Worm (Caenorhabditis elegans) whole organism, L1 larva: ENCODE measurements around the gene pals-26.

ENCODE experiments used
- C34B4.2 ChIP-seq: sonication (generic microtip); optimal IDR thresholded peaks from 2 replicates; lab custom pipeline; 2017; ENCODE audit warnings: mild to moderate bottlenecking, missing genetic modification characterization, missing compliant biosample characterization
- Y116A8C.19 ChIP-seq: sonication (generic microtip); optimal IDR thresholded peaks from 2 replicates; lab custom pipeline; 2016; ENCODE audit warnings: missing compliant biosample characterization, missing genetic modification characterization, borderline replicate concordance
- aha-1 ChIP-seq: fragments of 150-350 bp; optimal IDR thresholded peaks from 2 replicates; lab custom pipeline; 2014; ENCODE audit warnings: missing biosample characterization, missing genetic modification characterization
- alr-1 ChIP-seq: fragments of 200-800 bp; sonication (Bioruptor generic); optimal IDR thresholded peaks from 2 replicates; lab custom pipeline; 2018; ENCODE audit warnings: borderline replicate concordance, mild to moderate bottlenecking, missing genetic modification characterization, missing compliant biosample characterization
- ama-1 ChIP-seq: fragments of 150-350 bp; optimal IDR thresholded peaks from 2 replicates; lab custom pipeline; 2014
- ceh-8 ChIP-seq: fragments of 200-800 bp; sonication (Bioruptor generic); optimal IDR thresholded peaks from 2 replicates; lab custom pipeline; 2018; ENCODE audit warnings: mild to moderate bottlenecking, missing genetic modification characterization, moderate library complexity, missing compliant biosample characterization
- ceh-88 ChIP-seq: fragments of 200-800 bp; sonication (Bioruptor generic); IDR thresholded peaks from 2 replicates; pipeline ENCODE4 v1.3.6; 2022; ENCODE audit warnings: missing genetic modification characterization, missing compliant biosample characterization
- ces-1 ChIP-seq: fragments of 150-350 bp; optimal IDR thresholded peaks from 2 replicates; lab custom pipeline; 2014; ENCODE audit warnings: missing biosample characterization, missing genetic modification reagents, missing genetic modification characterization
- dpl-1 ChIP-seq, 3 experiments: fragments of 150-350 bp in 2 of 3; sonication (generic microtip) in 1 of 3; optimal IDR thresholded peaks; 2 replicates each; lab custom pipeline; 2014 to 2017; ENCODE audit warnings: missing biosample characterization in 3 of 3, missing genetic modification characterization in 3 of 3, missing genetic modification reagents in 3 of 3
- dsc-1 ChIP-seq: sonication (generic microtip); optimal IDR thresholded peaks from 2 replicates; lab custom pipeline; 2016; ENCODE audit warnings: mild to moderate bottlenecking, missing genetic modification characterization, missing compliant biosample characterization
- efl-1 ChIP-seq, 4 experiments: fragments of 150-350 bp; optimal IDR thresholded peaks in 3 of 4; peaks in 1 of 4; 1 replicate in 1 of 4; 2 replicates in 3 of 4; lab custom pipeline; 2014; ENCODE audit warnings: missing biosample characterization in 2 of 4, missing genetic modification characterization in 2 of 4, missing genetic modification reagents in 2 of 4
- egl-27 ChIP-seq, 2 experiments: fragments of 150-350 bp in 1 of 2; sonication (generic microtip); optimal IDR thresholded peaks; 3 replicates each; lab custom pipeline; 2017 to 2018; ENCODE audit warnings: missing biosample characterization in 2 of 2, missing genetic modification characterization in 2 of 2, missing genetic modification reagents in 2 of 2
- elt-2 ChIP-seq: sonication (generic microtip); optimal IDR thresholded peaks from 2 replicates; lab custom pipeline; 2016; ENCODE audit warnings: missing genetic modification characterization, mild to moderate bottlenecking, inconsistent platforms, missing compliant biosample characterization, missing genetic modification reagents
- ets-5 ChIP-seq: fragments of 200-800 bp; sonication (Bioruptor generic); IDR thresholded peaks from 2 replicates; pipeline ENCODE4 v1.3.6; 2022; ENCODE audit warnings: missing genetic modification characterization, missing compliant biosample characterization
- fkh-8 ChIP-seq: sonication (generic microtip); optimal IDR thresholded peaks from 2 replicates; lab custom pipeline; 2016; ENCODE audit warnings: mild to moderate bottlenecking, missing genetic modification characterization, missing compliant biosample characterization
- fos-1 ChIP-seq: fragments of 150-350 bp; optimal IDR thresholded peaks from 2 replicates; lab custom pipeline; 2014; ENCODE audit warnings: missing biosample characterization, missing genetic modification characterization
- hpl-2 ChIP-seq: fragments of 150-350 bp; optimal IDR thresholded peaks from 2 replicates; lab custom pipeline; 2014; ENCODE audit warnings: missing biosample characterization, missing genetic modification reagents, missing genetic modification characterization
- isw-1 ChIP-seq: fragments of 200-800 bp; sonication (Bioruptor generic); IDR thresholded peaks from 2 replicates; pipeline ENCODE4 v1.3.6; 2022; ENCODE audit warnings: missing genetic modification characterization, missing compliant biosample characterization
- jun-1 ChIP-seq: fragments of 150-350 bp; optimal IDR thresholded peaks from 2 replicates; lab custom pipeline; 2014; ENCODE audit warnings: missing biosample characterization, missing genetic modification reagents, missing genetic modification characterization
- lin-13 ChIP-seq: fragments of 150-350 bp; optimal IDR thresholded peaks from 2 replicates; lab custom pipeline; 2014; ENCODE audit warnings: missing biosample characterization, missing genetic modification reagents, missing genetic modification characterization
- lin-15B ChIP-seq: fragments of 150-350 bp; sonication (generic microtip); optimal IDR thresholded peaks from 3 replicates; lab custom pipeline; 2014; ENCODE audit warnings: missing biosample characterization, missing genetic modification characterization
- lin-39 ChIP-seq: fragments of 150-350 bp; optimal IDR thresholded peaks from 2 replicates; lab custom pipeline; 2014; ENCODE audit warnings: missing biosample characterization, missing genetic modification reagents, missing genetic modification characterization
- mab-9 ChIP-seq: fragments of 200-800 bp; sonication (Bioruptor generic); IDR thresholded peaks from 2 replicates; pipeline ENCODE4 v1.3.6; 2022; ENCODE audit warnings: missing genetic modification reagents, missing genetic modification characterization, missing compliant biosample characterization
- mef-2 ChIP-seq: fragments of 150-350 bp; optimal IDR thresholded peaks from 2 replicates; lab custom pipeline; 2014; ENCODE audit warnings: missing biosample characterization, missing genetic modification characterization
- mep-1 ChIP-seq: fragments of 150-350 bp; optimal IDR thresholded peaks from 2 replicates; lab custom pipeline; 2014; ENCODE audit warnings: missing biosample characterization, missing genetic modification characterization
- nhr-11 ChIP-seq: fragments of 150-350 bp; optimal IDR thresholded peaks from 2 replicates; lab custom pipeline; 2014; ENCODE audit warnings: missing biosample characterization, missing genetic modification characterization
- nhr-19 ChIP-seq: fragments of 200-800 bp; sonication (Bioruptor generic); conservative IDR thresholded peaks from 2 replicates; pipeline ENCODE4 v1.3.6; 2022; ENCODE audit warnings: missing genetic modification characterization, missing compliant biosample characterization
- nhr-76 ChIP-seq: sonication (generic microtip); optimal IDR thresholded peaks from 2 replicates; lab custom pipeline; 2017; ENCODE audit warnings: missing biosample characterization, missing genetic modification characterization
- nhr-84 ChIP-seq: sonication (generic microtip); optimal IDR thresholded peaks from 2 replicates; lab custom pipeline; 2017; ENCODE audit warnings: missing biosample characterization, missing genetic modification characterization
- nhr-90 ChIP-seq: sonication (generic microtip); optimal IDR thresholded peaks from 2 replicates; lab custom pipeline; 2016; ENCODE audit warnings: mild to moderate bottlenecking, missing genetic modification characterization, missing compliant biosample characterization; ENCODE audit not compliant: poor library complexity
- pag-3 ChIP-seq: sonication (generic microtip); optimal IDR thresholded peaks from 2 replicates; lab custom pipeline; 2017; ENCODE audit warnings: missing genetic modification characterization, mild to moderate bottlenecking, missing compliant biosample characterization, antibody characterized with exemption, borderline replicate concordance; ENCODE audit not compliant: insufficient read depth
- pqm-1 ChIP-seq: sonication (generic microtip); optimal IDR thresholded peaks from 3 replicates; lab custom pipeline; 2017; ENCODE audit warnings: missing biosample characterization, missing genetic modification characterization
- rnt-1 ChIP-seq: sonication (generic microtip); optimal IDR thresholded peaks from 2 replicates; lab custom pipeline; 2016; ENCODE audit warnings: mild to moderate bottlenecking, missing genetic modification characterization, moderate library complexity, missing compliant biosample characterization
- snpc-4 ChIP-seq: fragments of 150-350 bp; optimal IDR thresholded peaks from 2 replicates; lab custom pipeline; 2014; ENCODE audit warnings: missing biosample characterization, missing genetic modification characterization
- sox-4 ChIP-seq: sonication (generic microtip); optimal IDR thresholded peaks from 2 replicates; lab custom pipeline; 2016; ENCODE audit warnings: missing genetic modification characterization, missing compliant biosample characterization
- sptf-1 ChIP-seq: fragments of 150-350 bp; optimal IDR thresholded peaks from 2 replicates; lab custom pipeline; 2014; ENCODE audit warnings: missing biosample characterization, missing genetic modification characterization
- sup-37 ChIP-seq: fragments of 200-800 bp; sonication (Bioruptor generic); optimal IDR thresholded peaks from 2 replicates; lab custom pipeline; 2018; ENCODE audit warnings: mild to moderate bottlenecking, missing genetic modification characterization, missing compliant biosample characterization
- swsn-7 ChIP-seq: sonication (generic microtip); optimal IDR thresholded peaks from 2 replicates; lab custom pipeline; 2016; ENCODE audit warnings: missing genetic modification characterization, missing compliant biosample characterization
- tlp-1 ChIP-seq: fragments of 150-350 bp; optimal IDR thresholded peaks from 2 replicates; lab custom pipeline; 2014; ENCODE audit warnings: missing biosample characterization, missing genetic modification characterization
- unc-30 ChIP-seq: sonication (generic microtip); optimal IDR thresholded peaks from 2 replicates; lab custom pipeline; 2017; ENCODE audit warnings: missing biosample characterization, missing genetic modification characterization
- unc-62 ChIP-seq: fragments of 150-350 bp; optimal IDR thresholded peaks from 2 replicates; lab custom pipeline; 2014; ENCODE audit warnings: missing biosample characterization, missing genetic modification reagents, missing genetic modification characterization
- unc-86 ChIP-seq: sonication (generic microtip); optimal IDR thresholded peaks from 2 replicates; lab custom pipeline; 2016; ENCODE audit warnings: missing genetic modification characterization, missing compliant biosample characterization
- zag-1 ChIP-seq: fragments of 150-350 bp; optimal IDR thresholded peaks from 2 replicates; lab custom pipeline; 2014; ENCODE audit warnings: missing biosample characterization, missing genetic modification characterization
- zip-4 ChIP-seq: fragments of 200-800 bp; sonication (Bioruptor generic); optimal IDR thresholded peaks from 2 replicates; lab custom pipeline; 2018; ENCODE audit warnings: mild to moderate bottlenecking, missing genetic modification characterization, moderate library complexity, missing compliant biosample characterization

Gene pals-26

ce11 chrIII:4404339-4404836, 29.4 kb downstream of the pals-26 start, which contains the start of the genes R07E5.17 and snfc-5 (continued):
- no peak for TF ChIP-seq egl-27 (tag; optimal IDR thresholded peaks at IDR 0.05; lab: Kevin White, UChicago)
- TF ChIP-seq fkh-8: peak; percentile 14
- no peak for TF ChIP-seq elt-2
- TF ChIP-seq alr-1 (tag; lab: Kevin White, UChicago): no peak
- no peak for TF ChIP-seq swsn-7 (tag; lab: Kevin White, UChicago)
- no peak for TF ChIP-seq unc-86 (tag; lab: Kevin White, UChicago)
- no peak for TF ChIP-seq nhr-90
- no peak for TF ChIP-seq zag-1
- no peak for TF ChIP-seq ets-5 (GFP tag; lab: Robert Waterston, UW)
- peak; percentile 59 for TF ChIP-seq mep-1 (tag; lab: Kevin White, UChicago)
- TF ChIP-seq jun-1 (tag; lab: Kevin White, UChicago): no peak
- peak; percentile 34 to 71 (median 52) for TF ChIP-seq dpl-1 (GFP tag; optimal IDR thresholded peaks at IDR 0.05; lab: Kevin White, UChicago)
- TF ChIP-seq C34B4.2 (tag; lab: Kevin White, UChicago): no peak
- no peak for TF ChIP-seq ceh-8
- no peak for TF ChIP-seq hpl-2
- no peak for TF ChIP-seq ces-1
- TF ChIP-seq mab-9: no peak
- no peak for TF ChIP-seq rnt-1 (tag; lab: Kevin White, UChicago)
- TF ChIP-seq snpc-4 (tag; lab: Kevin White, UChicago): peak; percentile 18
- no peak for TF ChIP-seq nhr-19 (GFP tag; lab: Robert Waterston, UW)
- peak; percentile 2 for TF ChIP-seq fos-1 (tag; lab: Kevin White, UChicago)
- TF ChIP-seq unc-30 (tag; lab: Kevin White, UChicago): no peak
- no peak for TF ChIP-seq mef-2 (tag; lab: Kevin White, UChicago)
- no peak for TF ChIP-seq pqm-1
- no peak for TF ChIP-seq lin-39 (tag; lab: Kevin White, UChicago)
- no peak for TF ChIP-seq lin-13 (GFP tag; lab: Kevin White, UChicago)
- TF ChIP-seq zip-4: no peak
- no peak for TF ChIP-seq aha-1
- no peak for TF ChIP-seq nhr-84 (tag; lab: Kevin White, UChicago)
- peak; percentile 54 for TF ChIP-seq lin-15B (tag; lab: Kevin White, UChicago)
- no peak for TF ChIP-seq nhr-76 (tag; lab: Kevin White, UChicago)

- TF ChIP-seq Y116A8C.19 (tag; lab: Kevin White, UChicago) (no peak), elt-2 (no peak), dpl-1 (GFP tag; optimal IDR thresholded peaks at IDR 0.05; lab: Kevin White, UChicago) (no peak), sox-4 (tag; lab: Kevin White, UChicago) (no peak), sup-37 (GFP tag; lab: Kevin White, UChicago) (no peak), nhr-11 (tag; lab: Kevin White, UChicago) (no peak), ama-1 (lab: Kevin White, UChicago) (no peak), pag-3 (tag; lab: Kevin White, UChicago) (no peak), nhr-19 (GFP tag; lab: Robert Waterston, UW) (no peak), zip-4 (no peak), dsc-1 (tag; lab: Kevin White, UChicago) (no peak), efl-1 (optimal IDR thresholded peaks at IDR 0.05; lab: Kevin White, UChicago) (no peak), efl-1 (GFP tag; optimal IDR thresholded peaks at IDR 0.05 in 1 of 2; lab: Kevin White, UChicago) (no peak)
Measured at ce11 chrIII:4405986-4406385, 31.0 kb downstream of the pals-26 start, which contains the start of gene rnp-4. rnp-4 (plus strand) TSS chrIII:4406286.

- TF ChIP-seq unc-62 (GFP tag; lab: Kevin White, UChicago): no peak
- no peak for TF ChIP-seq ama-1 (lab: Kevin White, UChicago)
- no peak for TF ChIP-seq egl-27 (tag; optimal IDR thresholded peaks at IDR 0.05; lab: Kevin White, UChicago)
- TF ChIP-seq isw-1 (GFP tag; lab: Robert Waterston, UW): no peak
- no peak for TF ChIP-seq ces-1
- no peak for TF ChIP-seq mab-9
- no peak for TF ChIP-seq ceh-88
- TF ChIP-seq sptf-1 (tag; lab: Kevin White, UChicago): no peak
- TF ChIP-seq tlp-1 (tag; lab: Kevin White, UChicago): no peak
Measured at ce11 chrIII:4407144-4407543, 32.2 kb downstream of the pals-26 start, which contains the start of gene prdx-3. prdx-3 (plus strand) TSS chrIII:4407444.
